Worm (Caenorhabditis elegans) whole organism, midembryonic: ENCODE results near the gene set-17.

ENCODE experiments used
- T22C8.4 ChIP-seq: fragments of 200-800 bp; sonication (Bioruptor generic); IDR thresholded peaks from 2 replicates; pipeline ENCODE4 v1.3.6; 2022; ENCODE audit warnings: missing genetic modification characterization, missing compliant biosample characterization
- flt-1 ChIP-seq: fragments of 200-800 bp; sonication (Bioruptor generic); IDR thresholded peaks from 2 replicates; pipeline ENCODE4 v1.3.6; 2022; ENCODE audit warnings: missing genetic modification characterization, missing compliant biosample characterization
- klf-2 ChIP-seq: fragments of 200-800 bp; sonication (Bioruptor generic); conservative IDR thresholded peaks from 2 replicates; pipeline ENCODE4 v1.3.6; 2022; ENCODE audit warnings: missing genetic modification reagents, missing genetic modification characterization, missing compliant biosample characterization
- ref-1 ChIP-seq: fragments of 200-800 bp; sonication (Bioruptor generic); conservative IDR thresholded peaks from 2 replicates; pipeline ENCODE4 v1.3.6; 2022; ENCODE audit warnings: missing genetic modification reagents, missing genetic modification characterization, missing compliant biosample characterization
- tab-1 ChIP-seq: fragments of 200-800 bp; sonication (Bioruptor generic); IDR thresholded peaks from 2 replicates; pipeline ENCODE4 v1.3.6; 2022; ENCODE audit warnings: missing genetic modification characterization, missing compliant biosample characterization
- ztf-23 ChIP-seq: fragments of 200-800 bp; sonication (Bioruptor generic); IDR thresholded peaks from 2 replicates; pipeline ENCODE4 v1.3.6; 2022; ENCODE audit warnings: missing genetic modification reagents, missing genetic modification characterization, missing compliant biosample characterization
- ztf-29 ChIP-seq: fragments of 200-800 bp; sonication (Bioruptor generic); IDR thresholded peaks from 2 replicates; pipeline ENCODE4 v1.3.6; 2022; ENCODE audit warnings: missing genetic modification reagents, missing genetic modification characterization, missing compliant biosample characterization

DNA sequence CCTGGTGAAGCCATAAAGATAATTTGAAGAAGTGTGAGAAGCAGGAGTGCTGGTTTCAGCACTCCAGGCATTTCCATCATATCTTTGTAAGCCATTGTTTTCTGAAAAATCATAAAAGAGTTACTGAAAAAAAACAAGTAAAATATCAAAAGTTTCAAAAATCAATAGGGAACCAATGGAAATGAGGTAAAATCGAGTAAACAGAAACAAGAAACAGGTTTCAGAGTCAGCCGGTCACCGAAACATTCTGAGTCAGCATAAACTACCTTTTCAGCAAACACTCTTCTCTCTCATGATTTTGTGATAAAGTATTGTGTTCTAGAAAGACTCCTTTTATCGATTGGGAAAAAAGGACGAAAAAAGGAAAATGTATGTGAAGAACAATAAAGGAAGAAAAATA is 49.2 kb upstream of the set-17 start, which contains the start of gene C18E9.9:
- TF ChIP-seq ztf-29 (GFP tag; lab: Robert Waterston, UW) (no peak), flt-1 (GFP tag; lab: Robert Waterston, UW) (no peak), klf-2 (GFP tag; lab: Robert Waterston, UW) (no peak), ref-1 (no peak), T22C8.4 (GFP tag; lab: Robert Waterston, UW) (no peak), ztf-23 (GFP tag; lab: Robert Waterston, UW) (no peak), tab-1 (GFP tag; lab: Robert Waterston, UW) (no peak)
